Fruit fly (Drosophila melanogaster) whole organism, embryonic: ENCODE measurements around the gene DENR.

ENCODE experiments used
- Ada2b ChIP-seq: fragments of 200-800 bp; sonication (Bioruptor generic); IDR thresholded peaks from 2 replicates; pipeline ENCODE4 v1.3.6; 2022; ENCODE audit warnings: missing biosample characterization, missing genetic modification characterization
- Adf1 ChIP-seq: fragments of 200-800 bp; sonication (Bioruptor generic); IDR thresholded peaks from 2 replicates; pipeline ENCODE4 v1.3.6; 2022; ENCODE audit warnings: missing biosample characterization, missing genetic modification characterization
- CG10565 ChIP-seq: fragments of 200-800 bp; sonication (Bioruptor generic); optimal IDR thresholded peaks from 3 replicates; lab custom pipeline; 2016; ENCODE audit warnings: missing biosample characterization, mild to moderate bottlenecking, missing genetic modification characterization
- CG11398 ChIP-seq: fragments of 200-800 bp; sonication (Bioruptor generic); optimal IDR thresholded peaks from 2 replicates; lab custom pipeline; 2016; ENCODE audit warnings: missing biosample characterization, missing genetic modification characterization
- CG12769 ChIP-seq: fragments of 200-800 bp; sonication (Bioruptor generic); optimal IDR thresholded peaks from 2 replicates; lab custom pipeline; 2019; ENCODE audit warnings: missing biosample characterization, mild to moderate bottlenecking, missing genetic modification characterization, moderate library complexity
- CG1529 ChIP-seq: fragments of 200-800 bp; sonication (Bioruptor generic); optimal IDR thresholded peaks from 3 replicates; lab custom pipeline; 2018; ENCODE audit warnings: missing biosample characterization, missing genetic modification characterization
- CG15514 ChIP-seq: fragments of 200-800 bp; sonication (Bioruptor generic); optimal IDR thresholded peaks from 3 replicates; lab custom pipeline; 2017; ENCODE audit warnings: missing biosample characterization, missing genetic modification characterization, mild to moderate bottlenecking, moderate library complexity, missing genetic modification reagents
- CG16813 ChIP-seq: fragments of 200-800 bp; sonication (Bioruptor generic); IDR thresholded peaks from 3 replicates; pipeline ENCODE4 v1.3.6; 2022; ENCODE audit warnings: missing biosample characterization, missing genetic modification characterization; ENCODE audit not compliant: partially characterized antibody
- CG17568 ChIP-seq: fragments of 200-800 bp; sonication (Bioruptor generic); optimal IDR thresholded peaks from 2 replicates; lab custom pipeline; 2018; ENCODE audit warnings: missing biosample characterization, mild to moderate bottlenecking, missing genetic modification characterization, moderate library complexity
- CG18476 ChIP-seq: fragments of 200-800 bp; sonication (Bioruptor generic); optimal IDR thresholded peaks from 2 replicates; lab custom pipeline; 2016; ENCODE audit warnings: missing biosample characterization, mild to moderate bottlenecking, missing genetic modification characterization
- CG2678 ChIP-seq: fragments of 200-800 bp; sonication (Bioruptor generic); optimal IDR thresholded peaks from 3 replicates; lab custom pipeline; 2019; ENCODE audit warnings: missing biosample characterization, mild to moderate bottlenecking, missing genetic modification characterization, moderate library complexity
- CG31441 ChIP-seq: fragments of 200-800 bp; sonication (Bioruptor generic); IDR thresholded peaks from 2 replicates; pipeline ENCODE4 v1.3.6; 2022; ENCODE audit warnings: missing biosample characterization, missing genetic modification characterization
- CG32532 ChIP-seq: fragments of 200-800 bp; sonication (Bioruptor generic); IDR thresholded peaks from 2 replicates; pipeline ENCODE4 v1.3.6; 2022; ENCODE audit warnings: missing biosample characterization, missing genetic modification characterization
- CG32772 ChIP-seq: fragments of 200-800 bp; sonication (Bioruptor generic); IDR thresholded peaks from 2 replicates; pipeline ENCODE4 v1.3.6; 2022; ENCODE audit warnings: missing biosample characterization, missing genetic modification characterization
- CG34376 ChIP-seq: fragments of 200-800 bp; sonication (Bioruptor generic); optimal IDR thresholded peaks from 2 replicates; lab custom pipeline; 2018; ENCODE audit warnings: missing biosample characterization, mild to moderate bottlenecking, missing genetic modification characterization
- CG4360 ChIP-seq: fragments of 200-800 bp; sonication (Bioruptor generic); IDR thresholded peaks from 2 replicates; pipeline ENCODE4 v1.3.6; 2022; ENCODE audit warnings: missing biosample characterization, missing genetic modification characterization
- CG6765 ChIP-seq: fragments of 200-800 bp; sonication (Bioruptor generic); optimal IDR thresholded peaks from 3 replicates; lab custom pipeline; 2017; ENCODE audit warnings: missing biosample characterization, mild to moderate bottlenecking, missing genetic modification characterization
- CG7271 ChIP-seq: fragments of 200-800 bp; sonication (Bioruptor generic); optimal IDR thresholded peaks from 2 replicates; lab custom pipeline; 2018; ENCODE audit warnings: missing biosample characterization, mild to moderate bottlenecking, missing genetic modification characterization, moderate library complexity
- CG8281 ChIP-seq: fragments of 200-800 bp; sonication (Bioruptor generic); optimal IDR thresholded peaks from 2 replicates; lab custom pipeline; 2018; ENCODE audit warnings: missing biosample characterization, mild to moderate bottlenecking, missing genetic modification characterization, moderate library complexity
- CG9215 ChIP-seq: fragments of 200-800 bp; sonication (Bioruptor generic); IDR thresholded peaks from 2 replicates; pipeline ENCODE4 v1.3.6; 2022; ENCODE audit warnings: missing biosample characterization, missing genetic modification characterization
- CoRest ChIP-seq: fragments of 200-800 bp; sonication (Bioruptor generic); optimal IDR thresholded peaks from 3 replicates; lab custom pipeline; 2018; ENCODE audit warnings: missing biosample characterization, mild to moderate bottlenecking, missing genetic modification characterization, moderate library complexity
- Dad ChIP-seq: fragments of 200-800 bp; sonication (Bioruptor generic); optimal IDR thresholded peaks from 3 replicates; lab custom pipeline; 2016; ENCODE audit warnings: missing biosample characterization, missing genetic modification characterization
- HLH4C ChIP-seq: fragments of 200-800 bp; sonication (Bioruptor generic); IDR thresholded peaks from 3 replicates; pipeline ENCODE4 v1.3.6; 2022; ENCODE audit warnings: missing biosample characterization, missing genetic modification characterization; ENCODE audit not compliant: partially characterized antibody
- HLHmδ ChIP-seq: fragments of 200-800 bp; sonication (Bioruptor generic); optimal IDR thresholded peaks from 2 replicates; lab custom pipeline; 2018; ENCODE audit warnings: missing biosample characterization, mild to moderate bottlenecking, missing genetic modification characterization, moderate library complexity
- Hsf ChIP-seq: fragments of 200-800 bp; sonication (Bioruptor generic); optimal IDR thresholded peaks from 3 replicates; lab custom pipeline; 2016; ENCODE audit warnings: missing biosample characterization, missing genetic modification characterization
- Med ChIP-seq: fragments of 200-800 bp; sonication (Bioruptor generic); peaks from one replicate; lab custom pipeline; 2016; ENCODE audit warnings: missing biosample characterization, missing genetic modification characterization, mild to moderate bottlenecking, inconsistent platforms, moderate library complexity
- Opbp ChIP-seq: fragments of 200-800 bp; sonication (Bioruptor generic); IDR thresholded peaks from 3 replicates; pipeline ENCODE4 v1.3.6; 2022; ENCODE audit warnings: missing biosample characterization, missing genetic modification characterization; ENCODE audit not compliant: partially characterized antibody
- Pdp1 ChIP-seq, 2 experiments: fragments of 200-800 bp; sonication (Bioruptor generic); optimal IDR thresholded peaks; 3 replicates each; lab custom pipeline; 2016; ENCODE audit warnings: missing biosample characterization in 2 of 2, missing genetic modification characterization in 2 of 2, mild to moderate bottlenecking in 1 of 2, moderate library complexity in 1 of 2
- Sin3A ChIP-seq: fragments of >200 bp; optimal IDR thresholded peaks from 2 replicates; lab custom pipeline; 2018
- Sry-β ChIP-seq: fragments of 200-800 bp; sonication (Bioruptor generic); optimal IDR thresholded peaks from 2 replicates; lab custom pipeline; 2018; ENCODE audit warnings: missing biosample characterization, mild to moderate bottlenecking, missing genetic modification characterization, moderate library complexity
- Taf1 ChIP-seq: fragments of 200-800 bp; sonication (Bioruptor generic); IDR thresholded peaks from 2 replicates; pipeline ENCODE4 v1.3.6; 2022; ENCODE audit warnings: missing biosample characterization, missing genetic modification characterization
- YL-1 ChIP-seq: fragments of 200-800 bp; sonication (Bioruptor generic); optimal IDR thresholded peaks from 3 replicates; lab custom pipeline; 2017; ENCODE audit warnings: missing biosample characterization, mild to moderate bottlenecking, missing genetic modification characterization
- ap ChIP-seq: fragments of 200-800 bp; sonication (Bioruptor generic); IDR thresholded peaks from 2 replicates; pipeline ENCODE4 v1.3.6; 2022; ENCODE audit warnings: missing biosample characterization, missing genetic modification characterization
- chm ChIP-seq: fragments of 200-800 bp; sonication (Bioruptor generic); IDR thresholded peaks from 2 replicates; pipeline ENCODE4 v1.3.6; 2022; ENCODE audit warnings: missing biosample characterization, missing genetic modification characterization
- crol ChIP-seq: fragments of 200-800 bp; sonication (Bioruptor generic); IDR thresholded peaks from 2 replicates; pipeline ENCODE4 v1.3.6; 2022; ENCODE audit warnings: missing biosample characterization, missing genetic modification characterization
- fd102C ChIP-seq: fragments of 200-800 bp; sonication (Bioruptor generic); optimal IDR thresholded peaks from 2 replicates; lab custom pipeline; 2018; ENCODE audit warnings: missing biosample characterization, mild to moderate bottlenecking, missing genetic modification characterization, moderate library complexity
- gfzf ChIP-seq: fragments of 200-800 bp; sonication (Bioruptor generic); optimal IDR thresholded peaks from 2 replicates; lab custom pipeline; 2016; ENCODE audit warnings: missing biosample characterization, mild to moderate bottlenecking, missing genetic modification characterization, moderate library complexity
- grau ChIP-seq: fragments of 200-800 bp; optimal IDR thresholded peaks from 3 replicates; lab custom pipeline; 2019; ENCODE audit warnings: missing biosample characterization, mild to moderate bottlenecking, missing genetic modification characterization, moderate library complexity
- mam ChIP-seq: fragments of 200-800 bp; sonication (Bioruptor generic); optimal IDR thresholded peaks from 3 replicates; lab custom pipeline; 2016; ENCODE audit warnings: missing biosample characterization, missing genetic modification characterization
- mirr ChIP-seq: fragments of 200-800 bp; sonication (Bioruptor generic); optimal IDR thresholded peaks from 3 replicates; lab custom pipeline; 2018; ENCODE audit warnings: missing biosample characterization, mild to moderate bottlenecking, missing genetic modification characterization
- nau ChIP-seq: fragments of 200-800 bp; sonication (Bioruptor generic); optimal IDR thresholded peaks from 3 replicates; lab custom pipeline; 2017; ENCODE audit warnings: missing biosample characterization, mild to moderate bottlenecking, missing genetic modification characterization, missing genetic modification reagents
- nerfin-2 ChIP-seq: fragments of 200-800 bp; sonication (Bioruptor generic); IDR thresholded peaks from 2 replicates; pipeline ENCODE4 v1.3.6; 2022; ENCODE audit warnings: missing biosample characterization, missing genetic modification characterization; ENCODE audit not compliant: partially characterized antibody
- ranshi ChIP-seq: fragments of 200-800 bp; sonication (Bioruptor generic); IDR thresholded peaks from 2 replicates; pipeline ENCODE4 v1.3.6; 2022; ENCODE audit warnings: missing biosample characterization, missing genetic modification characterization
- sens ChIP-seq: fragments of 200-800 bp; sonication (Bioruptor generic); peaks from one replicate; lab custom pipeline; 2016; ENCODE audit warnings: missing biosample characterization, missing genetic modification characterization
- sug ChIP-seq: fragments of 200-800 bp; optimal IDR thresholded peaks from 2 replicates; lab custom pipeline; 2019; ENCODE audit warnings: missing biosample characterization, mild to moderate bottlenecking, missing genetic modification characterization, moderate library complexity
- tll ChIP-seq, 2 experiments: fragments of 200-800 bp in 1 of 2; fragments of >200 bp in 1 of 2; sonication (Bioruptor generic) in 1 of 2; optimal IDR thresholded peaks; 2 replicates each; lab custom pipeline; 2017 to 2019; ENCODE audit warnings: missing biosample characterization in 2 of 2, missing genetic modification characterization in 2 of 2, mild to moderate bottlenecking in 1 of 2, moderate library complexity in 1 of 2
- tna ChIP-seq: fragments of 200-800 bp; sonication (Bioruptor generic); IDR thresholded peaks from 2 replicates; pipeline ENCODE4 v1.3.6; 2022; ENCODE audit warnings: missing biosample characterization, missing genetic modification characterization; ENCODE audit not compliant: partially characterized antibody

Gene DENR

dm6 chrX:16837588-16838178, 48.7 kb downstream of the DENR start (continued):
- TF ChIP-seq ap, result no peak
- TF ChIP-seq CG31441 (GFP tag; lab: Robert Waterston, UW), result no peak
- no peak for TF ChIP-seq Adf1 (GFP tag; lab: Robert Waterston, UW)
- no peak for TF ChIP-seq CG1529 (GFP tag; lab: Kevin White, UChicago)
- no peak for TF ChIP-seq CG32772
- no peak for TF ChIP-seq CG16813
- TF ChIP-seq gfzf (GFP tag; lab: Kevin White, UChicago), result no peak
- no peak for TF ChIP-seq chm
- TF ChIP-seq tll (GFP tag; optimal IDR thresholded peaks at IDR 0.05; lab: Kevin White, UChicago), result no peak
- TF ChIP-seq nerfin-2, result peak; percentile 53; the same call in 1 of the 2 replicates
- TF ChIP-seq YL-1 (GFP tag; lab: Kevin White, UChicago), result no peak
- no peak for TF ChIP-seq Hsf (GFP tag; lab: Kevin White, UChicago)
- TF ChIP-seq CG6765 (GFP tag; lab: Kevin White, UChicago), result no peak
- TF ChIP-seq Dad (GFP tag; lab: Kevin White, UChicago), result no peak
- TF ChIP-seq mam (GFP tag; lab: Kevin White, UChicago), result no peak
- TF ChIP-seq tna (GFP tag; lab: Robert Waterston, UW), result peak; percentile 45; the same call in 1 of the 2 replicates
- TF ChIP-seq mirr (GFP tag; lab: Kevin White, UChicago), result peak; percentile 5
- no peak for TF ChIP-seq CG17568 (GFP tag; lab: Kevin White, UChicago)
- TF ChIP-seq HLHmδ, result no peak
- TF ChIP-seq CG11398 (GFP tag; lab: Kevin White, UChicago), result no peak
- TF ChIP-seq crol (GFP tag; lab: Robert Waterston, UW), result no peak
- TF ChIP-seq CG18476 (GFP tag; lab: Kevin White, UChicago), result no peak
- no peak for TF ChIP-seq fd102C
- no peak for TF ChIP-seq Opbp
- 0 out of 2 replicates have a peak, but pooled peaks have one; percentile 18 for TF ChIP-seq Taf1
- no peak for TF ChIP-seq nau (GFP tag; lab: Kevin White, UChicago)
- no peak for TF ChIP-seq CG9215 (GFP tag; lab: Robert Waterston, UW)
- peak; percentile 58; the same call in 2 of the 3 replicates for TF ChIP-seq HLH4C (GFP tag; lab: Robert Waterston, UW)
- peak; percentile 34 for TF ChIP-seq CG12769 (tag; lab: Kevin White, UChicago)
- TF ChIP-seq ranshi, result no peak

- peak; percentile 25 for TF ChIP-seq CG2678
- no peak for TF ChIP-seq Sin3A (lab: Kevin White, UChicago)
- peak in 1 of 2 experiments; percentile 71 for TF ChIP-seq Pdp1 (GFP tag; optimal IDR thresholded peaks at IDR 0.05; lab: Kevin White, UChicago)
- peak; percentile 46 for TF ChIP-seq grau (tag; lab: Kevin White, UChicago)
- peak; percentile 60 for TF ChIP-seq sens (GFP tag; lab: Kevin White, UChicago)
- no peak for TF ChIP-seq CG10565 (GFP tag; lab: Kevin White, UChicago)
- TF ChIP-seq, all 482 proteins: peak for 4
Observed at dm6 chrX:16836805-16837333, 49.5 kb downstream of the DENR start.

- TF ChIP-seq CG8281 (tag; lab: Kevin White, UChicago), result peak; percentile 65
- TF ChIP-seq Ada2b (GFP tag; lab: Robert Waterston, UW), result no peak
- peak; percentile 65 for TF ChIP-seq Sry-β (GFP tag; lab: Kevin White, UChicago)
- TF ChIP-seq CG4360 (GFP tag; lab: Robert Waterston, UW), result peak; percentile 53
- peak; percentile 39; the same call in 1 of the 2 replicates for TF ChIP-seq Adf1 (GFP tag; lab: Robert Waterston, UW)
- no peak for TF ChIP-seq nau (GFP tag; lab: Kevin White, UChicago)
- peak; percentile 28 for TF ChIP-seq sug
- TF ChIP-seq CG32532 (GFP tag; lab: Robert Waterston, UW), result peak; percentile 34; the same call in 1 of the 2 replicates
- TF ChIP-seq CG7271 (tag; lab: Kevin White, UChicago), result no peak
- TF ChIP-seq Med (GFP tag; lab: Kevin White, UChicago), result peak; percentile 36
- TF ChIP-seq CG34376 (GFP tag; lab: Kevin White, UChicago), result peak; percentile 45
- peak; percentile 89 for TF ChIP-seq CG15514 (GFP tag; lab: Kevin White, UChicago)
- TF ChIP-seq CoRest (tag; lab: Kevin White, UChicago), result no peak
Observed at dm6 chrX:16836091-16836799, 50.1 kb downstream of the DENR start.
